Worm (Caenorhabditis elegans) whole organism, L3 larva: Measurements from ENCODE around the gene lmbr-1.
A peak's percentile ranks its signal among the peaks of the same experiment; 100 is the strongest.

Source experiments
- R02D3.7 ChIP-seq: fragments of 150-350 bp; optimal IDR thresholded peaks from 2 replicates; lab custom pipeline; 2014; ENCODE audit warnings: missing biosample characterization, missing genetic modification characterization
- ZK546.5 ChIP-seq: sonication (generic microtip); optimal IDR thresholded peaks from 2 replicates; lab custom pipeline; 2017; ENCODE audit warnings: missing biosample characterization, missing genetic modification characterization
- aly-2 ChIP-seq: fragments of 150-350 bp; optimal IDR thresholded peaks from 2 replicates; lab custom pipeline; 2014; ENCODE audit warnings: missing biosample characterization, missing genetic modification characterization
- ama-1 ChIP-seq: fragments of 150-350 bp; optimal IDR thresholded peaks from 2 replicates; lab custom pipeline; 2018
- ceh-16 ChIP-seq: sonication (generic microtip); optimal IDR thresholded peaks from 2 replicates; lab custom pipeline; 2017; ENCODE audit warnings: missing biosample characterization, missing genetic modification characterization
- ceh-82 ChIP-seq: fragments of 150-350 bp; optimal IDR thresholded peaks from 2 replicates; lab custom pipeline; 2014; ENCODE audit warnings: missing biosample characterization, missing genetic modification characterization
- ceh-9 ChIP-seq: sonication (generic microtip); optimal IDR thresholded peaks from 2 replicates; lab custom pipeline; 2018; ENCODE audit warnings: missing biosample characterization, missing genetic modification characterization
- egl-27 ChIP-seq: sonication (generic microtip); optimal IDR thresholded peaks from 4 replicates; lab custom pipeline; 2017; ENCODE audit warnings: missing biosample characterization, missing genetic modification reagents, missing genetic modification characterization
- egl-5 ChIP-seq: fragments of 150-350 bp; optimal IDR thresholded peaks from 2 replicates; lab custom pipeline; 2017; ENCODE audit warnings: missing biosample characterization, missing genetic modification reagents, missing genetic modification characterization, inconsistent platforms
- elt-1 ChIP-seq: fragments of 150-350 bp; optimal IDR thresholded peaks from 2 replicates; lab custom pipeline; 2014; ENCODE audit warnings: missing biosample characterization, missing genetic modification characterization
- elt-2 ChIP-seq: sonication (generic microtip); optimal IDR thresholded peaks from 2 replicates; lab custom pipeline; 2016; ENCODE audit warnings: missing genetic modification reagents, mild to moderate bottlenecking, missing genetic modification characterization, missing compliant biosample characterization
- elt-3 ChIP-seq, 3 experiments: fragments of 150-350 bp in 1 of 3; sonication (generic microtip) in 2 of 3; optimal IDR thresholded peaks; 2 replicates in 2 of 3; 4 replicates in 1 of 3; lab custom pipeline; 2014 to 2017; ENCODE audit warnings: missing biosample characterization in 3 of 3, missing genetic modification characterization in 3 of 3
- fkh-10 ChIP-seq: sonication (generic microtip); optimal IDR thresholded peaks from 2 replicates; lab custom pipeline; 2017; ENCODE audit warnings: missing biosample characterization, missing genetic modification reagents, missing genetic modification characterization
- fkh-2 ChIP-seq: fragments of 150-350 bp; optimal IDR thresholded peaks from 2 replicates; lab custom pipeline; 2014; ENCODE audit warnings: missing biosample characterization, missing genetic modification reagents, missing genetic modification characterization
- hmg-11 ChIP-seq: sonication (generic microtip); optimal IDR thresholded peaks from 2 replicates; lab custom pipeline; 2016; ENCODE audit warnings: missing genetic modification characterization, missing compliant biosample characterization
- lin-15B ChIP-seq: fragments of 150-350 bp; optimal IDR thresholded peaks from 2 replicates; lab custom pipeline; 2014; ENCODE audit warnings: missing biosample characterization, missing genetic modification characterization
- lin-39 ChIP-seq: fragments of 150-350 bp; optimal IDR thresholded peaks from 2 replicates; lab custom pipeline; 2018; ENCODE audit warnings: missing biosample characterization, missing genetic modification reagents, missing genetic modification characterization
- lsy-12 ChIP-seq: sonication (generic microtip); optimal IDR thresholded peaks from 2 replicates; lab custom pipeline; 2016; ENCODE audit warnings: mild to moderate bottlenecking, missing genetic modification characterization, missing compliant biosample characterization
- mml-1 ChIP-seq: fragments of 150-350 bp; sonication (generic microtip); optimal IDR thresholded peaks from 3 replicates; lab custom pipeline; 2014; ENCODE audit warnings: missing biosample characterization, missing genetic modification characterization
- nfya-1 ChIP-seq: sonication (generic microtip); optimal IDR thresholded peaks from 2 replicates; lab custom pipeline; 2017; ENCODE audit warnings: missing genetic modification characterization, mild to moderate bottlenecking, missing compliant biosample characterization, antibody characterized with exemption, moderate library complexity; ENCODE audit not compliant: insufficient read depth
- nhr-11 ChIP-seq: fragments of 150-350 bp; optimal IDR thresholded peaks from 2 replicates; lab custom pipeline; 2014; ENCODE audit warnings: missing biosample characterization, missing genetic modification characterization
- nhr-23 ChIP-seq: fragments of 150-350 bp; optimal IDR thresholded peaks from 2 replicates; lab custom pipeline; 2014; ENCODE audit warnings: missing biosample characterization, missing genetic modification reagents, missing genetic modification characterization
- nhr-237 ChIP-seq: fragments of 150-350 bp; optimal IDR thresholded peaks from 2 replicates; lab custom pipeline; 2014; ENCODE audit warnings: missing biosample characterization, missing genetic modification characterization
- nhr-25 ChIP-seq: sonication (generic microtip); optimal IDR thresholded peaks from 2 replicates; lab custom pipeline; 2017; ENCODE audit warnings: missing biosample characterization, missing genetic modification characterization
- nhr-28 ChIP-seq: fragments of 150-350 bp; optimal IDR thresholded peaks from 2 replicates; lab custom pipeline; 2014; ENCODE audit warnings: missing biosample characterization, missing genetic modification characterization
- nhr-43 ChIP-seq: sonication (generic microtip); optimal IDR thresholded peaks from 2 replicates; lab custom pipeline; 2016; ENCODE audit warnings: mild to moderate bottlenecking, missing genetic modification characterization, missing compliant biosample characterization; ENCODE audit not compliant: poor library complexity, severe bottlenecking
- nhr-67 ChIP-seq: fragments of 150-350 bp; optimal IDR thresholded peaks from 2 replicates; lab custom pipeline; 2014; ENCODE audit warnings: missing biosample characterization, missing genetic modification characterization
- nhr-76 ChIP-seq: fragments of 150-350 bp; sonication (generic microtip); optimal IDR thresholded peaks from 5 replicates; lab custom pipeline; 2014; ENCODE audit warnings: missing biosample characterization, missing genetic modification characterization
- nhr-77 ChIP-seq: fragments of 150-350 bp; optimal IDR thresholded peaks from 2 replicates; lab custom pipeline; 2014; ENCODE audit warnings: missing biosample characterization, missing genetic modification characterization
- sea-2 ChIP-seq: fragments of 150-350 bp; sonication (generic microtip); optimal IDR thresholded peaks from 4 replicates; lab custom pipeline; 2014; ENCODE audit warnings: missing biosample characterization, missing genetic modification reagents, missing genetic modification characterization
- skn-1 ChIP-seq: fragments of 150-350 bp; optimal IDR thresholded peaks from 2 replicates; lab custom pipeline; 2014; ENCODE audit warnings: missing biosample characterization, missing genetic modification characterization
- tbx-2 ChIP-seq: sonication (generic microtip); optimal IDR thresholded peaks from 2 replicates; lab custom pipeline; 2016; ENCODE audit warnings: mild to moderate bottlenecking, missing genetic modification characterization, missing compliant biosample characterization
- unc-39 ChIP-seq: sonication (generic microtip); optimal IDR thresholded peaks from 4 replicates; lab custom pipeline; 2017; ENCODE audit warnings: missing biosample characterization, missing genetic modification characterization
- unc-62 ChIP-seq: fragments of 150-350 bp; sonication (generic microtip); optimal IDR thresholded peaks from 4 replicates; lab custom pipeline; 2014; ENCODE audit warnings: missing biosample characterization, missing genetic modification reagents, missing genetic modification characterization
- ztf-11 ChIP-seq: fragments of 150-350 bp; optimal IDR thresholded peaks from 2 replicates; lab custom pipeline; 2014; ENCODE audit warnings: missing biosample characterization, missing genetic modification characterization
- ztf-4 ChIP-seq: fragments of 150-350 bp; optimal IDR thresholded peaks from 2 replicates; lab custom pipeline; 2014; ENCODE audit warnings: missing biosample characterization, missing genetic modification characterization

lmbr-1 gene

ce11 chrIII:8370846-8371257 is 1.2 kb upstream of the lmbr-1 start (continued):
- TF ChIP-seq nhr-25 (tag; lab: Kevin White, UChicago) (no peak), ztf-11 (tag; lab: Kevin White, UChicago) (no peak), ZK546.5 (no peak), nfya-1 (tag; lab: Kevin White, UChicago) (peak; percentile 88), unc-39 (tag; lab: Kevin White, UChicago) (no peak), nhr-76 (tag; lab: Kevin White, UChicago) (no peak), skn-1 (tag; lab: Kevin White, UChicago) (no peak), unc-62 (GFP tag; lab: Kevin White, UChicago) (no peak), nhr-67 (tag; lab: Kevin White, UChicago) (no peak), nhr-28 (tag; lab: Kevin White, UChicago) (no peak), lsy-12 (no peak), tbx-2 (no peak)
- TF ChIP-seq, all 47 proteins: peak for 10

- TF ChIP-seq egl-5 (tag; lab: Kevin White, UChicago) (no peak), ZK546.5 (no peak), nhr-25 (tag; lab: Kevin White, UChicago) (no peak), ceh-82 (tag; lab: Kevin White, UChicago) (no peak), nhr-23 (peak; percentile 10)
Measured at ce11 chrIII:8375000-8375399, 2.9 kb downstream of the lmbr-1 start, which contains the start of gene met-2. Gene met-2, plus strand, starts transcription at chrIII:8375300.

- TF ChIP-seq elt-1 (tag; lab: Kevin White, UChicago) (no peak), nhr-77 (no peak), sea-2 (GFP tag; lab: Kevin White, UChicago) (no peak), egl-27 (no peak), fkh-10 (GFP tag; lab: Kevin White, UChicago) (no peak), hmg-11 (tag; lab: Kevin White, UChicago) (no peak), lin-15B (no peak), nhr-28 (tag; lab: Kevin White, UChicago) (no peak), nhr-237 (tag; lab: Kevin White, UChicago) (no peak), aly-2 (tag; lab: Kevin White, UChicago) (no peak), ceh-16 (tag; lab: Kevin White, UChicago) (no peak), nhr-11 (no peak), ama-1 (lab: Kevin White, UChicago) (no peak), ztf-4 (tag; lab: Kevin White, UChicago) (no peak), nhr-23 (no peak)
Measured at ce11 chrIII:8380645-8381044, 8.6 kb downstream of the lmbr-1 start, which contains the start of gene R05D3.12. Gene R05D3.12, plus strand, starts transcription at chrIII:8380945.

ce11 chrIII:8389539-8389938 is 17.5 kb downstream of the lmbr-1 start, which contains the start of gene ZK353.4:
Gene ZK353.4, minus strand, starts transcription at chrIII:8389639.
- TF ChIP-seq fkh-2 (tag; lab: Kevin White, UChicago) (no peak), nhr-23 (no peak), nhr-43 (tag; lab: Kevin White, UChicago) (no peak), nhr-25 (tag; lab: Kevin White, UChicago) (no peak), aly-2 (tag; lab: Kevin White, UChicago) (no peak), fkh-10 (GFP tag; lab: Kevin White, UChicago) (no peak), lin-39 (no peak), nhr-28 (tag; lab: Kevin White, UChicago) (no peak), nfya-1 (tag; lab: Kevin White, UChicago) (no peak), mml-1 (tag; lab: Kevin White, UChicago) (no peak), elt-3 (tag; optimal IDR thresholded peaks at IDR 0.05; lab: Kevin White, UChicago) (no peak), elt-2 (tag; lab: Kevin White, UChicago) (no peak), ceh-16 (tag; lab: Kevin White, UChicago) (no peak), ZK546.5 (no peak), skn-1 (tag; lab: Kevin White, UChicago) (no peak), ama-1 (lab: Kevin White, UChicago) (no peak)

ce11 chrIII:8392307-8392706 is 20.3 kb downstream of the lmbr-1 start:
- peak; percentile 29 for TF ChIP-seq fkh-10 (GFP tag; lab: Kevin White, UChicago)
- no peak for TF ChIP-seq ceh-9 (tag; lab: Kevin White, UChicago)
- TF ChIP-seq nhr-237 (tag; lab: Kevin White, UChicago) = no peak
- TF ChIP-seq mml-1 (tag; lab: Kevin White, UChicago) = no peak
- TF ChIP-seq nfya-1 (tag; lab: Kevin White, UChicago) = peak; percentile 71
- peak; percentile 10 for TF ChIP-seq tbx-2
- no peak for TF ChIP-seq lin-15B
- TF ChIP-seq R02D3.7 (tag; lab: Kevin White, UChicago) = no peak
- peak; percentile 50 for TF ChIP-seq lin-39
- peak; percentile 38 for TF ChIP-seq hmg-11 (tag; lab: Kevin White, UChicago)
- no peak for TF ChIP-seq fkh-2 (tag; lab: Kevin White, UChicago)
- no peak for TF ChIP-seq nhr-77
